Fruit fly (Drosophila melanogaster) whole organism, adult: Measurements from ENCODE around the gene Mer.
A peak's percentile ranks its signal among the peaks of the same experiment; 100 is the strongest.

ENCODE experiments used
- CG12768 ChIP-seq: fragments of 200-800 bp; sonication (Bioruptor generic); optimal IDR thresholded peaks from 2 replicates; lab custom pipeline; 2017; ENCODE audit warnings: missing biosample characterization, missing genetic modification characterization, mild to moderate bottlenecking, moderate library complexity, missing genetic modification reagents
- CG1620 ChIP-seq: fragments of 200-800 bp; sonication (Bioruptor generic); optimal IDR thresholded peaks from 2 replicates; lab custom pipeline; 2016; ENCODE audit warnings: missing biosample characterization, missing genetic modification characterization
- CG5204 ChIP-seq: fragments of 200-800 bp; sonication (Bioruptor generic); optimal IDR thresholded peaks from 2 replicates; lab custom pipeline; 2016; ENCODE audit warnings: missing biosample characterization, missing genetic modification characterization
- CG7045 ChIP-seq: fragments of 200-800 bp; sonication (Bioruptor generic); optimal IDR thresholded peaks from 2 replicates; lab custom pipeline; 2017; ENCODE audit warnings: missing biosample characterization, mild to moderate bottlenecking, missing genetic modification characterization
- Clk ChIP-seq: fragments of 200-800 bp; sonication (Bioruptor generic); optimal IDR thresholded peaks from 2 replicates; lab custom pipeline; 2017; ENCODE audit warnings: missing biosample characterization, missing genetic modification characterization
- Hr96 ChIP-seq: fragments of 200-800 bp; sonication (Bioruptor generic); optimal IDR thresholded peaks from 2 replicates; lab custom pipeline; 2016; ENCODE audit warnings: missing biosample characterization, missing genetic modification characterization
- Mnt ChIP-seq: fragments of 200-800 bp; sonication (Bioruptor generic); optimal IDR thresholded peaks from 2 replicates; lab custom pipeline; 2016; ENCODE audit warnings: missing biosample characterization, mild to moderate bottlenecking, missing genetic modification characterization
- bab1 ChIP-seq: fragments of 200-800 bp; sonication (Bioruptor generic); optimal IDR thresholded peaks from 3 replicates; lab custom pipeline; 2019; ENCODE audit warnings: missing biosample characterization, mild to moderate bottlenecking, missing genetic modification characterization, moderate library complexity

DNA sequence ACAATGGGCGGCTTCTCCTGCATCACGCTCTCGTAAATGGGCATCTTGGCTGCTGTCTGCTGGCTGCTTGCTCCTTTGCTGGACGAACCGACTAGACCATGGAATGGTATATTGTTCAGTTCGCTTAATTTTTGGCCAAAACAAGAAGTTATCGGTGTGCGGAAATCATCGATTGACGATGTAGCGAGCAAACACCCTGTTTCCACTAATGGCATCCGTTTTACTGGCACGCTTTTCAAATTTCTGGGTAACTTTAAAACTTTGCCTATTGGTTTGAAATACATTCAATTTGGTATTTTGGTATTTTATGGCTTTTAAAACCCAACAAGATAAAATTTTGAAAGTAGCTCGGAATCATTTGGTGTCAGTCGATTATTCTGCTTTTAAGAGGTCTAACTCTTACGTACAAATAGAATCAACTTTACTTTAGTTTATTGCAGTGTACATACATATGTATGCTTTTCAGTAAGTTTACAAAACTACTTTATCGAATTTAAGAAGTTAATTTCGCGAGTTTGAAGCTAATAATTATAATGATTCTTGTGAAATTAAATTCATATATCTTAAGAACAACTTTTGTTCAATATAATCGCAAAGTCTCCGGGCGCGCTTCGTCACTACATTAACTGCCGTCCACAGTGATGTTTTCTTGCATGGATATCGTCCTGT is 47.3 kb downstream of the Mer start, which contains the start of gene Arp10:
- TF ChIP-seq Mnt (GFP tag; lab: Kevin White, UChicago) (no peak), CG12768 (GFP tag; lab: Kevin White, UChicago) (no peak), CG5204 (no peak), Clk (GFP tag; lab: Kevin White, UChicago) (no peak), CG7045 (no peak), Hr96 (GFP tag; lab: Kevin White, UChicago) (no peak), bab1 (peak; percentile 15), CG1620 (GFP tag; lab: Kevin White, UChicago) (no peak)
